Worm (Caenorhabditis elegans) whole organism, L3 larva: ENCODE data around the gene nsy-4.
"Not testable (repeated sequence)": the region's sequence is repeated elsewhere in the genome, so short reads cannot be mapped to it uniquely, and the experiment has no call there.

Experiments used
- R02D3.7 ChIP-seq: fragments of 150-350 bp; optimal IDR thresholded peaks from 2 replicates; lab custom pipeline; 2014; ENCODE audit warnings: missing biosample characterization, missing genetic modification characterization
- aly-2 ChIP-seq: fragments of 150-350 bp; optimal IDR thresholded peaks from 2 replicates; lab custom pipeline; 2014; ENCODE audit warnings: missing biosample characterization, missing genetic modification characterization
- ama-1 ChIP-seq: fragments of 150-350 bp; optimal IDR thresholded peaks from 2 replicates; lab custom pipeline; 2018
- ceh-16 ChIP-seq: sonication (generic microtip); optimal IDR thresholded peaks from 2 replicates; lab custom pipeline; 2017; ENCODE audit warnings: missing biosample characterization, missing genetic modification characterization
- ceh-28 ChIP-seq: fragments of 150-350 bp; optimal IDR thresholded peaks from 2 replicates; lab custom pipeline; 2014; ENCODE audit warnings: missing biosample characterization, missing genetic modification reagents, missing genetic modification characterization
- ceh-9 ChIP-seq: sonication (generic microtip); optimal IDR thresholded peaks from 2 replicates; lab custom pipeline; 2018; ENCODE audit warnings: missing biosample characterization, missing genetic modification characterization
- daf-12 ChIP-seq: fragments of 150-350 bp; optimal IDR thresholded peaks from 2 replicates; lab custom pipeline; 2014; ENCODE audit warnings: missing biosample characterization, missing genetic modification reagents, missing genetic modification characterization
- egl-27 ChIP-seq: sonication (generic microtip); optimal IDR thresholded peaks from 4 replicates; lab custom pipeline; 2017; ENCODE audit warnings: missing biosample characterization, missing genetic modification reagents, missing genetic modification characterization
- elt-1 ChIP-seq: fragments of 150-350 bp; optimal IDR thresholded peaks from 2 replicates; lab custom pipeline; 2014; ENCODE audit warnings: missing biosample characterization, missing genetic modification characterization
- elt-2 ChIP-seq: sonication (generic microtip); optimal IDR thresholded peaks from 2 replicates; lab custom pipeline; 2016; ENCODE audit warnings: missing genetic modification reagents, mild to moderate bottlenecking, missing genetic modification characterization, missing compliant biosample characterization
- elt-3 ChIP-seq, 3 experiments: fragments of 150-350 bp in 1 of 3; sonication (generic microtip) in 2 of 3; optimal IDR thresholded peaks; 2 replicates in 2 of 3; 4 replicates in 1 of 3; lab custom pipeline; 2014 to 2017; ENCODE audit warnings: missing biosample characterization in 3 of 3, missing genetic modification characterization in 3 of 3
- hmg-11 ChIP-seq: sonication (generic microtip); optimal IDR thresholded peaks from 2 replicates; lab custom pipeline; 2016; ENCODE audit warnings: missing genetic modification characterization, missing compliant biosample characterization
- jun-1 ChIP-seq: fragments of 150-350 bp; optimal IDR thresholded peaks from 2 replicates; lab custom pipeline; 2014; ENCODE audit warnings: missing biosample characterization, missing genetic modification reagents, missing genetic modification characterization
- lin-15B ChIP-seq: fragments of 150-350 bp; optimal IDR thresholded peaks from 2 replicates; lab custom pipeline; 2014; ENCODE audit warnings: missing biosample characterization, missing genetic modification characterization
- lin-39 ChIP-seq: fragments of 150-350 bp; optimal IDR thresholded peaks from 2 replicates; lab custom pipeline; 2018; ENCODE audit warnings: missing biosample characterization, missing genetic modification reagents, missing genetic modification characterization
- nfya-1 ChIP-seq: sonication (generic microtip); optimal IDR thresholded peaks from 2 replicates; lab custom pipeline; 2017; ENCODE audit warnings: missing genetic modification characterization, mild to moderate bottlenecking, missing compliant biosample characterization, antibody characterized with exemption, moderate library complexity; ENCODE audit not compliant: insufficient read depth
- nhr-11 ChIP-seq: fragments of 150-350 bp; optimal IDR thresholded peaks from 2 replicates; lab custom pipeline; 2014; ENCODE audit warnings: missing biosample characterization, missing genetic modification characterization
- nhr-12 ChIP-seq: fragments of 150-350 bp; optimal IDR thresholded peaks from 2 replicates; lab custom pipeline; 2014; ENCODE audit warnings: missing biosample characterization, missing genetic modification characterization
- nhr-23 ChIP-seq: fragments of 150-350 bp; optimal IDR thresholded peaks from 2 replicates; lab custom pipeline; 2014; ENCODE audit warnings: missing biosample characterization, missing genetic modification reagents, missing genetic modification characterization
- nhr-25 ChIP-seq: sonication (generic microtip); optimal IDR thresholded peaks from 2 replicates; lab custom pipeline; 2017; ENCODE audit warnings: missing biosample characterization, missing genetic modification characterization
- nhr-28 ChIP-seq: fragments of 150-350 bp; optimal IDR thresholded peaks from 2 replicates; lab custom pipeline; 2014; ENCODE audit warnings: missing biosample characterization, missing genetic modification characterization
- nhr-43 ChIP-seq: sonication (generic microtip); optimal IDR thresholded peaks from 2 replicates; lab custom pipeline; 2016; ENCODE audit warnings: mild to moderate bottlenecking, missing genetic modification characterization, missing compliant biosample characterization; ENCODE audit not compliant: poor library complexity, severe bottlenecking
- nhr-67 ChIP-seq: fragments of 150-350 bp; optimal IDR thresholded peaks from 2 replicates; lab custom pipeline; 2014; ENCODE audit warnings: missing biosample characterization, missing genetic modification characterization
- pha-4 ChIP-seq: fragments of 150-350 bp; optimal IDR thresholded peaks from 2 replicates; lab custom pipeline; 2014; ENCODE audit warnings: missing biosample characterization, missing genetic modification reagents, missing genetic modification characterization
- pqm-1 ChIP-seq: fragments of 150-350 bp; optimal IDR thresholded peaks from 2 replicates; lab custom pipeline; 2017; ENCODE audit warnings: missing biosample characterization, missing genetic modification characterization, inconsistent platforms
- sea-2 ChIP-seq: fragments of 150-350 bp; sonication (generic microtip); optimal IDR thresholded peaks from 4 replicates; lab custom pipeline; 2014; ENCODE audit warnings: missing biosample characterization, missing genetic modification reagents, missing genetic modification characterization
- skn-1 ChIP-seq: fragments of 150-350 bp; optimal IDR thresholded peaks from 2 replicates; lab custom pipeline; 2014; ENCODE audit warnings: missing biosample characterization, missing genetic modification characterization
- snpc-4 ChIP-seq: fragments of 150-350 bp; optimal IDR thresholded peaks from 2 replicates; lab custom pipeline; 2014; ENCODE audit warnings: missing biosample characterization, missing genetic modification characterization
- tbx-2 ChIP-seq: sonication (generic microtip); optimal IDR thresholded peaks from 2 replicates; lab custom pipeline; 2016; ENCODE audit warnings: mild to moderate bottlenecking, missing genetic modification characterization, missing compliant biosample characterization
- unc-62 ChIP-seq: fragments of 150-350 bp; sonication (generic microtip); optimal IDR thresholded peaks from 4 replicates; lab custom pipeline; 2014; ENCODE audit warnings: missing biosample characterization, missing genetic modification reagents, missing genetic modification characterization
- zag-1 ChIP-seq: fragments of 150-350 bp; optimal IDR thresholded peaks from 2 replicates; lab custom pipeline; 2014; ENCODE audit warnings: missing biosample characterization, missing genetic modification characterization
- ztf-11 ChIP-seq: fragments of 150-350 bp; optimal IDR thresholded peaks from 2 replicates; lab custom pipeline; 2014; ENCODE audit warnings: missing biosample characterization, missing genetic modification characterization
- ztf-4 ChIP-seq: fragments of 150-350 bp; optimal IDR thresholded peaks from 2 replicates; lab custom pipeline; 2014; ENCODE audit warnings: missing biosample characterization, missing genetic modification characterization

Gene nsy-4

ce11 chrIV:2322998-2323397 lies at the start of gene nsy-4:
Gene nsy-4 (plus strand): TSS chrIV:2323271.
- TF ChIP-seq ama-1 (no peak), ztf-4 (tag; lab: Kevin White, UChicago) (no peak), nhr-25 (no peak), nhr-12 (tag; lab: Kevin White, UChicago) (no peak), nhr-23 (tag; lab: Kevin White, UChicago) (no peak), nhr-11 (no peak)

ce11 chrIV:2275545-2275944 lies 47.5 kb upstream of the nsy-4 start, which contains the start of gene M70.5:
Gene M70.5 (minus strand): TSS chrIV:2275622.
- TF ChIP-seq nhr-67, skn-1, nhr-28 (tag; lab: Kevin White, UChicago): not testable (repeated sequence)

- TF ChIP-seq elt-1: no peak
- peak; percentile 18 for TF ChIP-seq snpc-4 (tag; lab: Kevin White, UChicago)
- peak; percentile 64 for TF ChIP-seq jun-1 (tag; lab: Kevin White, UChicago)
- TF ChIP-seq nhr-25: peak; percentile 55
- TF ChIP-seq ceh-28 (tag; lab: Kevin White, UChicago): peak; percentile 4
- TF ChIP-seq skn-1 (tag; lab: Kevin White, UChicago): no peak
- TF ChIP-seq pqm-1 (tag; lab: Kevin White, UChicago): peak; percentile 86
- no peak for TF ChIP-seq ztf-11 (tag; lab: Kevin White, UChicago)
- peak; percentile 16 for TF ChIP-seq nfya-1 (tag; lab: Kevin White, UChicago)
- peak; percentile 83 for TF ChIP-seq elt-2 (tag; lab: Kevin White, UChicago)
- TF ChIP-seq lin-15B (tag; lab: Kevin White, UChicago): no peak
- peak; percentile 87 for TF ChIP-seq nhr-23 (tag; lab: Kevin White, UChicago)
- no peak for TF ChIP-seq sea-2
- TF ChIP-seq ama-1: peak; percentile 60
- peak; percentile 30 for TF ChIP-seq pha-4 (tag; lab: Kevin White, UChicago)
- peak; percentile 65 for TF ChIP-seq nhr-43 (tag; lab: Kevin White, UChicago)
Measured at ce11 chrIV:2281353-2281976, 41.6 kb upstream of the nsy-4 start.

- TF ChIP-seq elt-3 (tag; optimal IDR thresholded peaks at IDR 0.05; lab: Kevin White, UChicago): no peak
- TF ChIP-seq elt-2 (tag; lab: Kevin White, UChicago): peak; percentile 90
- no peak for TF ChIP-seq ceh-9 (tag; lab: Kevin White, UChicago)
- TF ChIP-seq jun-1 (tag; lab: Kevin White, UChicago): peak; percentile 36
- TF ChIP-seq pqm-1 (tag; lab: Kevin White, UChicago): peak; percentile 83
- TF ChIP-seq lin-39 (tag; lab: Kevin White, UChicago): no peak
- no peak for TF ChIP-seq daf-12 (tag; lab: Kevin White, UChicago)
Measured at ce11 chrIV:2284462-2285047, 38.5 kb upstream of the nsy-4 start.

ce11 chrIV:2292119-2292518 lies 31.0 kb upstream of the nsy-4 start:
- TF ChIP-seq ceh-16 (no peak), unc-62 (no peak), nfya-1 (tag; lab: Kevin White, UChicago) (no peak), daf-12 (tag; lab: Kevin White, UChicago) (no peak), egl-27 (no peak), hmg-11 (tag; lab: Kevin White, UChicago) (no peak), zag-1 (tag; lab: Kevin White, UChicago) (no peak), tbx-2 (tag; lab: Kevin White, UChicago) (no peak), skn-1 (tag; lab: Kevin White, UChicago) (no peak), aly-2 (tag; lab: Kevin White, UChicago) (no peak), elt-1 (no peak), lin-15B (tag; lab: Kevin White, UChicago) (no peak), R02D3.7 (tag; lab: Kevin White, UChicago) (no peak), elt-2 (tag; lab: Kevin White, UChicago) (no peak)
